Worm (Caenorhabditis elegans) whole organism, early embryonic: ENCODE results near the gene tufm-1.

Source experiments
- B0310.2 ChIP-seq: sonication (generic microtip); optimal IDR thresholded peaks from 2 replicates; lab custom pipeline; 2016; ENCODE audit warnings: mild to moderate bottlenecking, missing genetic modification characterization, missing compliant biosample characterization
- aly-1 ChIP-seq: sonication (generic microtip); optimal IDR thresholded peaks from 2 replicates; lab custom pipeline; 2016; ENCODE audit warnings: missing genetic modification characterization, missing compliant biosample characterization
- ama-1 ChIP-seq: fragments of 150-350 bp; optimal IDR thresholded peaks from 2 replicates; lab custom pipeline; 2014
- ceh-13 ChIP-seq: fragments of 200-800 bp; sonication (Bioruptor generic); optimal IDR thresholded peaks from 2 replicates; lab custom pipeline; 2018; ENCODE audit warnings: mild to moderate bottlenecking, missing genetic modification characterization, missing compliant biosample characterization
- ceh-36 ChIP-seq: sonication (generic microtip); optimal IDR thresholded peaks from 2 replicates; lab custom pipeline; 2016; ENCODE audit warnings: missing genetic modification characterization, inconsistent platforms, missing compliant biosample characterization
- flt-1 ChIP-seq: fragments of 200-800 bp; sonication (Bioruptor generic); IDR thresholded peaks from 2 replicates; pipeline ENCODE4 v1.3.6; 2022; ENCODE audit warnings: missing genetic modification characterization, missing compliant biosample characterization
- hmbx-1 ChIP-seq: sonication (generic microtip); optimal IDR thresholded peaks from 2 replicates; lab custom pipeline; 2016; ENCODE audit warnings: mild to moderate bottlenecking, missing genetic modification characterization, missing compliant biosample characterization
- hnd-1 ChIP-seq: sonication (generic microtip); optimal IDR thresholded peaks from 2 replicates; lab custom pipeline; 2016; ENCODE audit warnings: missing genetic modification characterization, missing compliant biosample characterization

DNA sequence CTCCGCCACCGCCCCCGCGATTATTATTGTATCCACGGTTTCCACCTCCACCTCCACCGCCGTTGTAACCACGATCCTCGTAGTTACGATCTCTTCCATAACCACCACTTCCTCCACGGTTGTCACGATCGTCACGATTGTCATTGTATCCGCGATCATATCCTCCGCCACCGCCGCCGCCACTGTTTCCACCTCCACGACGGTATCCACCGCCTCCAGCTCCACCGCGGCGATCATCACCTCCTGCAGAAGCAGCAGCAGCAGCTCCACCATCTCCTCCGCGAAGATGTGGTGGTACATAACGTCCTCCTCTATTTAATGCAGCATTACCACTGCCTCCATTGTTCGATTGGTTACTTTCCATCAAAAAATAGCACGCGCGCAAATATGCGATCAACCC, 36.1 kb downstream of the tufm-1 start, which contains the start of gene laf-1:
- TF ChIP-seq ceh-13: no peak
- TF ChIP-seq flt-1 (GFP tag; lab: Robert Waterston, UW): no peak
- no peak for TF ChIP-seq ama-1
- TF ChIP-seq ceh-36 (tag; lab: Kevin White, UChicago): no peak
- no peak for TF ChIP-seq aly-1 (tag; lab: Kevin White, UChicago)
- TF ChIP-seq B0310.2 (tag; lab: Kevin White, UChicago): no peak
- TF ChIP-seq hnd-1: no peak
- no peak for TF ChIP-seq hmbx-1 (tag; lab: Kevin White, UChicago)
